Fruit fly (Drosophila melanogaster) ovary, adult (tissue): ENCODE results near the gene CG31533.

Experiments used
- CG17801 ChIP-seq: fragments of 200-800 bp; optimal IDR thresholded peaks from 2 replicates; lab custom pipeline; 2019; ENCODE audit warnings: missing biosample characterization, mild to moderate bottlenecking, missing genetic modification characterization, moderate library complexity; ENCODE audit not compliant: partially characterized antibody

The CG31533 gene

DNA sequence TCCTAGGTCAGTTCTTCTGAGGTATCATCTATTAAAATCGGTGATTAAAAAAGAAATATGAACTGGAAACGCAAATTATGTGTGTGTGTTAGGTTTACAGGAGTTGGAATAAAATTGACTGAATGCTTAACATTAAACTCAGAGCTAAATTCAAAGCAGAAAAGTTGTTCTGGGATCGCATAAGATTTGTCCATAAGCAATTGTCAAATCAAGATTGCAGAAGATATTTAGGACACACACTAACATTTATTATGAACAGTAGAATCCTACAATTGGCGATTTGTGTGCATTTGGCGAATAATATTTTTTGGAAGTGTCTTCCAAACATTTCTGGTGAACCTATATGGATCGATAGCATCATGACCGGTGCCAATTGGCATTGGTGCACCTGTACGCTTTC is at the start of gene CG31533:
Gene CG31533, minus strand, starts transcription at position 101 of the 400 bp plus-strand sequence.
- no peak for TF ChIP-seq CG17801

DNA sequence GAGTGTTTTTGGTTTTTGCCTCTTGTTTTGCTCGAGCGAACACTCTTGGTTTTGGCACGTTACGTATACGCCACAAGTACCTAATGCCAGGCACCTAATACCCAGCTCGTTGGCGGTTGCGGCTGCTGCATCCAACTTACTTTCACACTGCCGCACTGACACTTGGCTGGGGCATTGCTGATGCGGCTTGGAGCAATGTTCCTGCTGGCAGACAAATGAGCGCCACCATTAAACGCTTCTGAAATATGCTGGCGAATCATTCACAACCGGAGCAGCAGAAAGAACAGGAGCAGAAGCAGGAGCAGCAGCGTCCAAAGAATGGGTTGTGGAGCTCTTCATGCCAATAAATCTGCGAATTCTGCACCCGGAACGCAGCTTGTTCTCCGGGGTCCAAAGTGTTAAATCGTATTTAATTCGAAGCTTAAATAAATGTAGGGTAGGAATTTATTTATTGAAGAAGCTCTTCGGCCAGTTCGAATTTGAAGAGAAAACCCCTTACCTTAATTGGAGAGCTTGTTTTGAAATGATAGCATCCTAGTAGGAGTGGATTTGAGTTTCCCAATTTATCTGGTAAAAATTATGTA is 5.0 kb upstream of the CG31533 start, which contains the start of gene CG3199:
Gene CG3199, plus strand, starts transcription at position 534 of the 584 bp plus-strand sequence.
- TF ChIP-seq CG17801 = no peak

DNA sequence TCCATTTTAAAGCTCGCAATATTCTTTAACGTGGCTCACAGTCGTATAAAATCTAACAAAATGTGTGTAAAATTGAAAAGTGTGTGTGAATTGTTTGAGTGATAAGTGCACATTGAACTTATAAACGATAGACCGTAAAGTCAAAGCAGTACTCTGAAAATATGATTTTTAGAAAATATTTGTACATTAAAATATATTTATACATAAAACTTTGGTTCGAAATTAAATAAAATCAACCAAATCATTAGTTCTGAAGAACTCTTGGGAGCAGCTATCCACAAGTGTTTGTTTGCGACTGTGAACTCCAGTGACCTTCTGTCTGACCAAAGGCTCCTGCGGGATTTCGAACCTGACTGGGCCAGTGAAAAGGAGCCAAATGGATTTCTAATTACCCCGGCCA is 2.9 kb upstream of the CG31533 start, which contains the start of gene CG31327:
Gene CG31327, minus strand, starts transcription at position 101 of the 400 bp plus-strand sequence.
- no peak for TF ChIP-seq CG17801

DNA sequence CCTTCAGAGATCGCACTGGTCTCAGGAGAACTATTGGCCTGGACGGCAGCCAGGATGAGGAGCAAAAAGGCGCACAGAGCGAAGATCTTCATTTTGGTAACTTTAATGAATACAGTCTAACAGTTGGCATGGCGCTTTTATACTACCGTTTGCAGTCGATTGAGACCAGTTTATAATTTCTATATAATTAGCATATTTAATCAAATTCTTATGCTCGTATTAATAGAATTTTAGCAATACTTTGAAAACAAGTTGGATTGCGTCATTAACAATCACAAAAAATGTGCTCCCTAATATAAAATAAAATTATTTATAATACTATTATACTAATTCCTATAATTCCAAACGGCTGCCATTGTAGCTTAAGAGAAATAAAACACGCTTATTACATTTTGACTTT is 2.9 kb downstream of the CG31533 start, which contains the start of gene CG44215:
Gene CG44215, minus strand, starts transcription at position 101 of the 400 bp plus-strand sequence.
- no peak for TF ChIP-seq CG17801

DNA sequence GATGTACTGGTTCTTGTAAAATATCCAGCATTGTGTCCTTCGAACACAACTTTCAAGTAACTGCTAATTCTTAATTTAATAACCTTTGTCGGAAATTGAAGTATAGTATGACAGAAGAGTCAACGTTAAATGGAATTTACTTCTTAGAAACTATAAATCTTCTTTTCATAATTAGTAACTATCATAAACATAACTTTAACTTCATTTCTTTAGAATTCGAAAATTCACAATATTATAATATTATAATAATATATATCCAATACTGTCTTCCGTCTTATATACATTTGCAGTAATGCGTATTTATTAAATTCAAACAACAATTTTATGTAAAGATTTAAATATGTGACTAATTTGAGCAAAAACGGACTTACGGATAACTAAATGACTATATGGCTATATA is 3.5 kb downstream of the CG31533 start, which contains the start of gene Recs1:
Gene Recs1, minus strand, starts transcription at position 101 of the 400 bp plus-strand sequence.
- no peak for TF ChIP-seq CG17801

DNA sequence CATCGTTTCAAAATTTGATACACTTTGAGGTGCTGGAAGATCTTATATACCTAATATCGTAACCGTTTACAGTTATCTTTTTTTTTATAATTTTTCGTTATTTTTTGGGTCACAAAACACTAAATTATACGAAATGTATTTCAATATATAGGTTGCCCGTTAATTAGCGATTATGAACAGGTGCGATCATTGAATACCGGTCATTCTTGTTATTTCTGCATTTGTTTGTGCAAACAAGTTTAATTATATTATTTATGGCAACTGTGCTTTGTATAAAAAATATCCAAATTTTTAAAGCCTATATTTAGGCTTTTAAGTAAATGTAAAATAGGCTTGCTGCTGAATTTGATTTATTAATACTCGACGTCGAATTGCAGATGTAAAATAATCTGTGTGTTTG is 4.7 kb downstream of the CG31533 start, which contains the start of gene CG42500:
Gene CG42500, minus strand, starts transcription at position 101 of the 400 bp plus-strand sequence.
- no peak for TF ChIP-seq CG17801

DNA sequence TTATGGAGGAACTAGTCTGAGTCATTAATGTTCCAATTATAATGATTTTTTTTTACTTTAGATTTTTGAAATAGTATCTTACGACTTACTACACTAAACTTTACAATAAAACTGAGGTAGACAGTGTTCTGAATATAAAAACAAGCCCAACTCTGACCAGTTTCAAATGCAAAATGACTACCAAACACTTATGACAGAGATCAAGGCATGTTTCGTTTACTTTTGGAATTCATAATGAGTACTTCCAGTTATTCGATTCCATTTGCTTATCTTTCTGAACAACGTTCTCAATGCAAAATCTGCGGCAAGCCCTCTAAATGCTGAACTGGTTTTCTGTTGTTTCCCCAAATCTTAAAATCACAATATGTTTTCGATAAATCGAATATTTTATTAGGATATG is 5.4 kb downstream of the CG31533 start, which contains the start of gene CG14355:
Gene CG14355, minus strand, starts transcription at position 101 of the 400 bp plus-strand sequence.
- TF ChIP-seq CG17801 = no peak

DNA sequence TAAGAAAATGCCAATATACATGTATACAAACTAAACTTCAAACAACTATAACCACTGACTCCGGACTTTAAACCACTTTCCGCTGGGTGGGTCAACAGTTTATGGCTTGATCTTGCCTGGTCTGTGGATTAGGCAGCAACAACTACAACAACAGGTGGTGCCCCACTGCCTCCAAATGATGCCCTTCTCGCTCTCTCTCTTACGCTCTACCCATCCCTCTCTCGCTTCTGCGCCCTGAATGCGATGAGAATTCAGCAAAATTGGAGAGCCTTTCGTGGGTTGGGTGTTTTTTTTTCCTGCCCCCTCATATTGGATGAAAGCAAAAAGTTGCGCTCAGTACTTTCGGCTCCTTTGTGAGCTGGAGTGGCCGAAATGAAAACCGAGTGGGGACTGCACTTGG is 16.3 kb downstream of the CG31533 start:
- TF ChIP-seq CG17801 = no peak

DNA sequence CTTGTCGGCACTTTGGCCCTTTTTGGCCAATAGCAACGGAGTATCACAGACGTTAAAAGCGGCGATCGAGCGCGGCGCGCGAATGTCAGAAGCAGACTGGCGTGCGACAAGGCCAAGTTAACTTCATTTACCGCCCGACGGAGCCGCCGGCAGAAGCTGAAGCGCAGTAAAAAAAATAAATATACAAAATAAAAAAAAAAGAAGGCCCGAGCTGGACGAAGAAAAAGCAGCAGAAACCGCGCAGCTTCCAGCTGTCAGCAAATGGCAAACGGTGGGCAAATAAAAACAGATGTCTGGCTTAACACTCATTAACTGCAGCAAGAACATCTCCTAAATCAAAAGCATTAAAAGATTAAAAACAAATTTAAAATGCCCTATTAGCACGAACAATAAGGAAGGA is 25.3 kb downstream of the CG31533 start, which contains the start of gene CG14356:
Gene CG14356, minus strand, starts transcription at position 101 of the 400 bp plus-strand sequence.
- TF ChIP-seq CG17801 = no peak

DNA sequence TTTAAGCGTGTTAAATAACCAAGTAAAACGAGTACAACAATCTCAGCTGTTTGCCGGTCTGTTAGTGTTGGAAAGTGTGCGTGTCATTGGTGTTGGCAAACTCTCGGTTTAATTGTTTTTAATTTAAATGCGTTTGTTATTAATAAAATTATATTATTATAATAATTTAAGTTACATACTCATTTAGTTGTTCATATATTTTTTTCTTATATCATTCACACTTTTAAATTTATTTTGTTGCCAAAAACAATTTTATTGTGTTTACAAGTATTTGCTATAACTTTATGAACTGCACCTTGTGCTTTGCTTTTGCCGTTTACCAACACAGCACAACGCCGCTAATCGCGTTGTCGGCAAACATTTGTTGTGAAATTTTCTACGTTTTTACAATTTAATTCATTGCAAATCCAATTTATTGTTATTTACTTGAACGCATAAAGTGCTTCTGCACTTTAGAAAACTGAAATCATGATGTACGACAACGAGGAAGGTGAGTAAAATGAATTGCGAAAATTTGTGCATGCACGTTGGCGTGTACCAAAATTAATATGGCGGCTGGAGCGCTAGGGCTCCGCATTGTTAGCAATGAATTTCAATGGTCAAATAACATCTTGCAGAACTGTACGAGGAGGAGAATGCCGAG is 31.6 kb downstream of the CG31533 start, which contains the start of the genes 140up and Polr2B:
Gene 140up, minus strand, starts transcription at position 70 of the 643 bp plus-strand sequence.
Gene Polr2B, plus strand, starts transcription at position 313 of the 643 bp plus-strand sequence.
- peak; percentile 93 for TF ChIP-seq CG17801

DNA sequence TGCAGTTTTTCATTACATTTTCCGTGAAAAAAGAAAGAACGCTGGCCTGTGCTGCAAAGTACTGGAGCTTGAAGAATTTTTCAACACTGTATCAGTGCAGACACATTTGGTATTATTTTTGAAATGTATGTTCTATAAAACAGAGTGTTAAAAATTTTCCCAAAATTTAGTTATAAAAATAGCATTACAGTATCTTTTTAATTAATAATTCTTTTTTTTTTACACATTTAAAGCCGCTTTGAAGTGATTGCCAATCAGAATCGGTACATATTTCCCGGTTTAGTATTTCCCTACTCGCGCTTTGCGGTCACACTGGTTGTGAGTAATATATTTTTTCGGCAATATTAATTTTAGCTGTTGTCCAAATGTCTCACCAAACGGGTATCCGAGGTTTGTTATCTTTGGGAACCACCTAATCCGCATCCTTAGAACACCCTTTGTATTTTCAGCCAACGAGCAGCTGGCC is 34.9 kb downstream of the CG31533 start, which contains the start of the genes Abi and twf:
Gene Abi, minus strand, starts transcription at position 74 of the 466 bp plus-strand sequence.
Gene twf, plus strand, starts transcription at position 308 of the 466 bp plus-strand sequence.
- TF ChIP-seq CG17801 = peak; percentile 34

DNA sequence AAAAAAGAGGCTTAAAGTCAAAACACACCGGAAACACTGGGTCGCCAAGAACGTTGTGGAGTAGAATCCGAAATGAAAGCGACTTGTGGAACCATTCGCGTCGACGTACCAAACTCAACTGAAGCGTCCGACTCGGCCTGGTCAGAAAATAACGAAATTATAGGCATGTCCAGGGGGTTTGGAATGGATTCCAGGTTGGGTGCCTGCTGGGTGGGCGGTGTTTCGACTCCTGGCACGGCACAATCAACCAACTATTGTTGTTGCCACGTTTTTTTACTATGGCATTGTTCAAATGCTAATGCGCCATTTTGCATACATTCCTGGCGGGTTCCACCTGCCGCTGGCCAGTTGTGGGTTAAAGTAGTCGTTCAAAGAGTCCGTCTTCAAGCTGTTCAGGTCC is 38.9 kb downstream of the CG31533 start, which contains the start of gene Kif19A:
Gene Kif19A, minus strand, starts transcription at position 101 of the 400 bp plus-strand sequence.
- TF ChIP-seq CG17801 = no peak

DNA sequence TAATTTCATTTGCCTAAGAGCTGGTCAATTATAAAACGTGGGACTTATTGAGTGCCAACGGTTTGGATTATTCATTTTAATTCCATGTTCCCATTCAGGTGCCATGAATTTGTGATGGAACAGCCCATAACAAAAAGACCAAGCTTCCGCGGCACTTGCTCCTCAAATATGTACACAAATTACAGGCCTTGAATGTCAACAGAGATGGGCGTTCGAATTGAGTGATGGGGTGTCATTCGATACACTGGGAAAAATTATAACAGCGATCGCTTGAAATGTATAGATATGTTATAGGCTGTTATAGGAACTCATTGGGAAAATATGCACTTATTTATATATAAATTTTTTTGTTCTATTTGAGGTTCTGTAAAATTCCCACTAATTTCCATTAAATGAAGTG is 41.1 kb downstream of the CG31533 start:
- no peak for TF ChIP-seq CG17801

DNA sequence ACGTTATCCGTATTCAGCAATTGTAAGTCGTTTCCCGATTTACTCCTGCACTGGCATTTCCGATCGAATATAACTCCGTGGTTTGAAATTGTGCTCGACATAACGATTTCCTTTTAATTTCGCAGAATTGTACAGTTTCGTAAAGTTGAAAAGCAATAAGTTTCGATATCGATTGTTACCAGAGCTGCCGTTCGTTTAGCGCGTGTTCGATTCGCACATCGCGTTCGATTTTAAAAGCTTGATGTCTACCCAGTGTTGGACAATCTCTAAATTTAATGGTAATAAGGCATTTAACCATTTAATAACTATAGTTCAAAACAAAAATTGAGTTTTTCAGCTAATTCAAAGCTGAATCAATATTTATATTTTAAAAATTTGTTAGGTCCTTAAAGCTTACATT is 45.2 kb downstream of the CG31533 start, which contains the start of gene CG14357:
Gene CG14357, minus strand, starts transcription at position 101 of the 400 bp plus-strand sequence.
- TF ChIP-seq CG17801 = no peak

DNA sequence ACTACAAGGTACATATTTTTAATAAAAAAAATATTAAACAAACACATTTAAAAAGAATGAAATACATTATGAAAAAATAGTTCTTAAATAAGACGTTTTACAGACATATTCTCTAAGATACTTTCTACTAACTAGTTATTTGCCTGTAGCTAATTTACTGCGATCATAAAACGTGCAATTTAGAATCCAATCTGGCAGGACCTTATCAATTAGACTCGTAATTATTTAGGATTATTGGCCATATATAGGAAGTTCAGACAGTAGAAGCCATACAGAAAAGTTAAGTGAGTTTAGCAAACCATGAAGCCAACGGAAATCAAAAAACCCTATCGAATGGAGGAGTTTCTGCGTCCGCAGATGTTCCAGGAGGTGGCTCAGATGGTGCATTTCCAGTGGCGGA is 48.1 kb downstream of the CG31533 start, which contains the start of gene Or88a:
Gene Or88a, plus strand, starts transcription at position 301 of the 400 bp plus-strand sequence.
- no peak for TF ChIP-seq CG17801

DNA sequence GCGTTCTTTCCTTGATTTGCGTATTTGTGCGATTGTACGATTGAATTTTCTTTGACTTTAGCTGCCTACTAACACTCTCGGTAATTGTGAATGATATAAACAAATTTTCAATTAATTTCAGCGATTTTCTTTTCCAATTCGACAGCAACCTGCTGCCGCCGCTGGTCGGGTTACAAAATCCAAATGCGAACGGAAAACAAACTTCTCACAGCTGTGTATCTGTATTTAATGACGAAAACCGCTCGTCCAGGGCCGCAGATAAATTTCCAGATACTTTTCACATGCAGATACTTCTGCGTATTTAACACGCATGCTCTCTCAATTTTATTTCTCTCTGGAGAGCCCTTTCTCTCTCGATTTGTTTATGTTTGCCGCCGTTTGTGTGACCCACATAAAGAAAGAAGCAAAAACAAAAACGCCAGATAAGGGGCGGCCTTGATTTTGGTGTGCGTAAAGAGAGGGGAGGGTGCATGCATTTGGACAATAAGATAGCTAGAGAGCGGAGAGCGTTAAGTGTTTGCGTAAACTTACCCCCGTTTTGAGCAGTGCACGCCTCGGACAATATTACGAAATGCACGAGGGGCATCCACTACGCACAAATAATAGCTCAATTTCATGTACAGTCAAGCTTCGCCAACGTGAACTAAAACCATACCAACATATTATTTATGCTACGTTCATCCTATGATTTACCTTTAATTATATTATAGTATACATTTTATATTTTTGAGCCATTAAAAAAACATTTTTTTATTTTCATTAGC is 48.9 kb downstream of the CG31533 start, which contains the start of gene CG12402:
Gene CG12402, minus strand, starts transcription at position 164 of the 764 bp plus-strand sequence.
- TF ChIP-seq CG17801 = no peak
